Fruit fly (Drosophila melanogaster): ENCODE measurements around the gene CG3610.

Gene CG3610

dm6 chr3R:14796294-14796693 is 48.5 kb upstream of the CG3610 start, which contains the start of gene CG14855 (continued):
- TF ChIP-seq CG3847 (GFP tag; IDR thresholded peaks at IDR 0.05): 0 out of 2 replicates have a peak, but pooled peaks have one; percentile 10
- peak; percentile 85 for TF ChIP-seq Hey (tag; optimal IDR thresholded peaks at IDR 0.05)
- TF ChIP-seq Adf1 (GFP tag; IDR thresholded peaks at IDR 0.05): 0 out of 2 replicates have a peak, but pooled peaks have one; percentile 15
- no peak for TF ChIP-seq CG10366 (GFP tag; IDR thresholded peaks at IDR 0.05)
- TF ChIP-seq luna (GFP tag; optimal IDR thresholded peaks at IDR 0.05): no peak
- TF ChIP-seq Med (GFP tag): peak; percentile 65
- TF ChIP-seq Sox102F (GFP tag; optimal IDR thresholded peaks at IDR 0.05): no peak
- peak; percentile 33 for TF ChIP-seq HmgZ (tag; optimal IDR thresholded peaks at IDR 0.05)
- TF ChIP-seq phol (tag; optimal IDR thresholded peaks at IDR 0.05): no peak
- TF ChIP-seq Fer2 (tag; optimal IDR thresholded peaks at IDR 0.05): no peak
- TF ChIP-seq CG13296 (GFP tag; optimal IDR thresholded peaks at IDR 0.05): peak; percentile 6
- peak; percentile 77 for TF ChIP-seq CG34376 (GFP tag; optimal IDR thresholded peaks at IDR 0.05)
- no peak for TF ChIP-seq CG11085 (GFP tag; IDR thresholded peaks at IDR 0.05)
- TF ChIP-seq Atf6 (GFP tag; IDR thresholded peaks at IDR 0.05): 0 out of 2 replicates have a peak, but pooled peaks have one; percentile 11
- no peak for TF ChIP-seq cad (GFP tag; optimal IDR thresholded peaks at IDR 0.05)
- TF ChIP-seq chn (GFP tag; optimal IDR thresholded peaks at IDR 0.05): no peak
- no peak for TF ChIP-seq chm (GFP tag; IDR thresholded peaks at IDR 0.05)
- TF ChIP-seq bcd (GFP tag; optimal IDR thresholded peaks at IDR 0.05): no peak
- no peak for TF ChIP-seq CG2120 (GFP tag; optimal IDR thresholded peaks at IDR 0.05)
- peak; percentile 48 for TF ChIP-seq exex (tag; optimal IDR thresholded peaks at IDR 0.05)
- no peak for TF ChIP-seq CG14441 (GFP tag; IDR thresholded peaks at IDR 0.05)
- no peak for TF ChIP-seq Doc2 (GFP tag; IDR thresholded peaks at IDR 0.05)
- TF ChIP-seq NfI (GFP tag; optimal IDR thresholded peaks at IDR 0.05): no peak
- 0 out of 2 replicates have a peak, but pooled peaks have one; percentile 14 for TF ChIP-seq vvl (GFP tag; IDR thresholded peaks at IDR 0.05)
- no peak for TF ChIP-seq Ada2b (GFP tag; IDR thresholded peaks at IDR 0.05)
- no peak for TF ChIP-seq CG11560 (tag; IDR thresholded peaks at IDR 0.05)
- TF ChIP-seq Mad (GFP tag; optimal IDR thresholded peaks at IDR 0.05): no peak
- no peak for TF ChIP-seq tap (tag; optimal IDR thresholded peaks at IDR 0.05)
- TF ChIP-seq en (GFP tag; optimal IDR thresholded peaks at IDR 0.05): no peak
- no peak for TF ChIP-seq lmd (GFP tag; IDR thresholded peaks at IDR 0.05)
- no peak for TF ChIP-seq CG12299 (tag; optimal IDR thresholded peaks at IDR 0.05)
- TF ChIP-seq Hmx (GFP tag; optimal IDR thresholded peaks at IDR 0.05): no peak
- TF ChIP-seq rib (GFP tag; IDR thresholded peaks at IDR 0.05): no peak
- TF ChIP-seq sisA (GFP tag; IDR thresholded peaks at IDR 0.05): no peak
- no peak for TF ChIP-seq Dfd (GFP tag; optimal IDR thresholded peaks at IDR 0.05)
- TF ChIP-seq CG17385 (GFP tag; optimal IDR thresholded peaks at IDR 0.05): no peak
- TF ChIP-seq sug (tag; optimal IDR thresholded peaks at IDR 0.05): peak; percentile 83

dm6 chr3R:14798626-14799258 is 46.1 kb upstream of the CG3610 start, which contains the start of gene CG14856:
TSS of gene CG14856 (plus strand) at chr3R:14798986.
- TF ChIP-seq stwl (tag; optimal IDR thresholded peaks at IDR 0.05) (no peak), caup (GFP tag; optimal IDR thresholded peaks at IDR 0.05; ENCODE audit: severe bottlenecking) (no peak), NK7.1 (GFP tag; optimal IDR thresholded peaks at IDR 0.05) (no peak), H2.0 (GFP tag; IDR thresholded peaks at IDR 0.05) (no peak), twi (tag; optimal IDR thresholded peaks at IDR 0.05) (no peak), Lim3 (GFP tag; IDR thresholded peaks at IDR 0.05) (no peak), bab2 (GFP tag; optimal IDR thresholded peaks at IDR 0.05) (no peak), org-1 (GFP tag; optimal IDR thresholded peaks at IDR 0.05) (no peak), Sox100B (GFP tag; optimal IDR thresholded peaks at IDR 0.05) (no peak), CG10543 (GFP tag; optimal IDR thresholded peaks at IDR 0.05) (peak; percentile 60), CG18262 (tag; optimal IDR thresholded peaks at IDR 0.05) (no peak), BtbVII (GFP tag; optimal IDR thresholded peaks at IDR 0.05) (no peak), CG11695 (GFP tag; IDR thresholded peaks at IDR 0.05) (no peak), CG17186 (GFP tag; optimal IDR thresholded peaks at IDR 0.05) (no peak), pnt (GFP tag; optimal IDR thresholded peaks at IDR 0.05) (no peak), Oli (tag; optimal IDR thresholded peaks at IDR 0.05) (no peak), CG10321 (GFP tag; IDR thresholded peaks at IDR 0.05) (no peak)
